Worm (Caenorhabditis elegans): ENCODE results near the gene stdh-4.

The stdh-4 gene

ce11 chrV:8586920-8587319 is 37.8 kb downstream of the stdh-4 start:
- TF ChIP-seq elt-3 (tag; optimal IDR thresholded peaks at IDR 0.05) = peak; percentile 51
- no peak for TF ChIP-seq nhr-2 (tag; optimal IDR thresholded peaks at IDR 0.05)
- TF ChIP-seq bed-3 (GFP tag; optimal IDR thresholded peaks at IDR 0.05) = no peak

ce11 chrV:8588079-8588478 is 39.0 kb downstream of the stdh-4 start, which contains the start of gene C10B5.3:
Gene C10B5.3, minus strand, starts transcription at chrV:8588179.
- TF ChIP-seq ztf-11 (tag; optimal IDR thresholded peaks at IDR 0.05) (no peak), pha-4 (tag; optimal IDR thresholded peaks at IDR 0.05) (no peak), ces-1 (GFP tag; optimal IDR thresholded peaks at IDR 0.05) (no peak), drap-1 (GFP tag; optimal IDR thresholded peaks at IDR 0.05) (no peak), ceh-39 (tag; optimal IDR thresholded peaks at IDR 0.05) (no peak)

- TF ChIP-seq unc-62 (GFP tag; optimal IDR thresholded peaks at IDR 0.05) (peak; percentile 59), mab-5 (tag; optimal IDR thresholded peaks at IDR 0.05) (no peak), ces-1 (GFP tag; optimal IDR thresholded peaks at IDR 0.05) (peak; percentile 86), ztf-11 (tag; optimal IDR thresholded peaks at IDR 0.05) (no peak), elt-3 (tag; optimal IDR thresholded peaks at IDR 0.05) (no peak), nhr-76 (tag; optimal IDR thresholded peaks at IDR 0.05) (no peak)
Observed at ce11 chrV:8592691-8593307, 43.7 kb downstream of the stdh-4 start.

- no peak for TF ChIP-seq mep-1 (tag; optimal IDR thresholded peaks at IDR 0.05)
- TF ChIP-seq ceh-43 (GFP tag; optimal IDR thresholded peaks at IDR 0.05) = no peak
- TF ChIP-seq nhr-2 (tag; optimal IDR thresholded peaks at IDR 0.05) = peak; percentile 11
- no peak for TF ChIP-seq ztf-11 (tag; optimal IDR thresholded peaks at IDR 0.05)
- no peak for TF ChIP-seq drap-1 (GFP tag; optimal IDR thresholded peaks at IDR 0.05)
- peak; percentile 11 for TF ChIP-seq unc-62 (GFP tag; optimal IDR thresholded peaks at IDR 0.05)
- no peak for TF ChIP-seq elt-3 (tag; optimal IDR thresholded peaks at IDR 0.05)
- TF ChIP-seq pha-4 (tag; optimal IDR thresholded peaks at IDR 0.05) = no peak
- TF ChIP-seq lin-13 (tag; optimal IDR thresholded peaks at IDR 0.05) = no peak
- no peak for TF ChIP-seq zip-8 (tag; optimal IDR thresholded peaks at IDR 0.05)
- peak; percentile 10 for TF ChIP-seq cnd-1 (tag; optimal IDR thresholded peaks at IDR 0.05)
- TF ChIP-seq blmp-1 (tag; optimal IDR thresholded peaks at IDR 0.05) = no peak
- no peak for TF ChIP-seq ham-2 (GFP tag; optimal IDR thresholded peaks at IDR 0.05)
- TF ChIP-seq ceh-83 (GFP tag; optimal IDR thresholded peaks at IDR 0.05) = no peak
- TF ChIP-seq tbx-8 (GFP tag; optimal IDR thresholded peaks at IDR 0.05) = no peak
- TF ChIP-seq sem-2 (GFP tag; optimal IDR thresholded peaks at IDR 0.05) = no peak
- TF ChIP-seq nhr-237 (tag; optimal IDR thresholded peaks at IDR 0.05) = no peak
- no peak for TF ChIP-seq nhr-28 (tag; optimal IDR thresholded peaks at IDR 0.05)
- no peak for TF ChIP-seq unc-39 (tag; optimal IDR thresholded peaks at IDR 0.05)
- TF ChIP-seq hlh-1 (tag; optimal IDR thresholded peaks at IDR 0.05) = peak; percentile 94
- no peak for TF ChIP-seq snpc-4 (tag; optimal IDR thresholded peaks at IDR 0.05)
- no peak for TF ChIP-seq mab-5 (tag; optimal IDR thresholded peaks at IDR 0.05)
- peak; percentile 95 for TF ChIP-seq ces-1 (GFP tag; optimal IDR thresholded peaks at IDR 0.05)
- no peak for TF ChIP-seq mls-2 (tag; optimal IDR thresholded peaks at IDR 0.05)
- no peak for TF ChIP-seq nhr-12 (tag; optimal IDR thresholded peaks at IDR 0.05)
- TF ChIP-seq bed-3 (GFP tag; optimal IDR thresholded peaks at IDR 0.05) = no peak
- peak; percentile 20 for TF ChIP-seq unc-120 (tag; optimal IDR thresholded peaks at IDR 0.05; ENCODE audit: poor library complexity, severe bottlenecking)
- TF ChIP-seq lin-32 (GFP tag; optimal IDR thresholded peaks at IDR 0.05) = no peak
Observed at ce11 chrV:8594105-8594964, 45.2 kb downstream of the stdh-4 start, which contains the start of gene tag-196. Gene tag-196, plus strand, starts transcription at chrV:8594914.

- no peak for TF ChIP-seq elt-1 (tag; optimal IDR thresholded peaks at IDR 0.05; ENCODE audit: borderline replicate concordance, insufficient read depth)
- no peak for TF ChIP-seq nhr-237 (tag; optimal IDR thresholded peaks at IDR 0.05)
- TF ChIP-seq drap-1 (GFP tag; optimal IDR thresholded peaks at IDR 0.05) = no peak
- no peak for TF ChIP-seq bed-3 (GFP tag; optimal IDR thresholded peaks at IDR 0.05)
- no peak for TF ChIP-seq nhr-2 (tag; optimal IDR thresholded peaks at IDR 0.05)
- TF ChIP-seq lin-32 (GFP tag; optimal IDR thresholded peaks at IDR 0.05) = no peak
- TF ChIP-seq sem-2 (GFP tag; optimal IDR thresholded peaks at IDR 0.05) = no peak
- no peak for TF ChIP-seq ceh-43 (GFP tag; optimal IDR thresholded peaks at IDR 0.05)
- TF ChIP-seq nhr-12 (tag; optimal IDR thresholded peaks at IDR 0.05) = no peak
- TF ChIP-seq zip-8 (tag; optimal IDR thresholded peaks at IDR 0.05) = no peak
- TF ChIP-seq mab-5 (tag; optimal IDR thresholded peaks at IDR 0.05) = no peak
- no peak for TF ChIP-seq mep-1 (tag; optimal IDR thresholded peaks at IDR 0.05)
- TF ChIP-seq elt-3 (tag; optimal IDR thresholded peaks at IDR 0.05) = no peak
- no peak for TF ChIP-seq cnd-1 (tag; optimal IDR thresholded peaks at IDR 0.05)
- no peak for TF ChIP-seq flh-1 (GFP tag; optimal IDR thresholded peaks at IDR 0.05)
- TF ChIP-seq unc-120 (tag; optimal IDR thresholded peaks at IDR 0.05; ENCODE audit: poor library complexity, severe bottlenecking) = no peak
- no peak for TF ChIP-seq ztf-11 (tag; optimal IDR thresholded peaks at IDR 0.05)
Observed at ce11 chrV:8599192-8599591, 50.1 kb downstream of the stdh-4 start, which contains the start of gene F41E6.7. Gene F41E6.7, minus strand, starts transcription at chrV:8599292.
